Worm (Caenorhabditis elegans) whole organism, young adult: ENCODE data around the gene sru-1.
A peak's percentile ranks its signal among the peaks of the same experiment; 100 is the strongest.

ENCODE experiments used
- B0336.3 ChIP-seq: fragments of 200-800 bp; sonication (Bioruptor generic); IDR thresholded peaks from 2 replicates; pipeline ENCODE4 v1.3.6; 2022; ENCODE audit warnings: missing genetic modification characterization, missing compliant biosample characterization
- C17E4.6 ChIP-seq: fragments of 200-800 bp; sonication (Bioruptor generic); IDR thresholded peaks from 2 replicates; pipeline ENCODE4 v1.3.6; 2022; ENCODE audit warnings: missing genetic modification reagents, missing genetic modification characterization, missing compliant biosample characterization
- F10E7.11 ChIP-seq: sonication (generic microtip); optimal IDR thresholded peaks from 2 replicates; lab custom pipeline; 2017; ENCODE audit warnings: mild to moderate bottlenecking, missing genetic modification characterization, moderate library complexity, missing compliant biosample characterization
- F23B12.7 ChIP-seq: sonication (generic microtip); optimal IDR thresholded peaks from 2 replicates; lab custom pipeline; 2017; ENCODE audit warnings: missing genetic modification characterization, mild to moderate bottlenecking, missing compliant biosample characterization, antibody characterized with exemption, moderate library complexity; ENCODE audit not compliant: insufficient read depth
- F33H1.4 ChIP-seq: fragments of 200-800 bp; sonication (Bioruptor generic); IDR thresholded peaks from 2 replicates; pipeline ENCODE4 v1.3.6; 2022; ENCODE audit warnings: missing genetic modification reagents, missing genetic modification characterization, missing compliant biosample characterization
- T07F8.4 ChIP-seq: sonication (generic microtip); optimal IDR thresholded peaks from 2 replicates; lab custom pipeline; 2016; ENCODE audit warnings: mild to moderate bottlenecking, missing genetic modification characterization, moderate library complexity, missing compliant biosample characterization
- Y95B8A.8 ChIP-seq: fragments of 200-800 bp; sonication (Bioruptor generic); IDR thresholded peaks from 2 replicates; pipeline ENCODE4 v1.3.6; 2022; ENCODE audit warnings: missing genetic modification reagents, missing genetic modification characterization, missing compliant biosample characterization
- ZK185.1 ChIP-seq: sonication (generic microtip); optimal IDR thresholded peaks from 2 replicates; lab custom pipeline; 2016; ENCODE audit warnings: mild to moderate bottlenecking, missing genetic modification characterization, missing compliant biosample characterization; ENCODE audit not compliant: poor library complexity, severe bottlenecking
- aptf-2 ChIP-seq: fragments of 200-800 bp; sonication (Bioruptor generic); conservative IDR thresholded peaks from 2 replicates; pipeline ENCODE4 v1.3.6; 2022; ENCODE audit warnings: missing genetic modification reagents, missing genetic modification characterization, missing compliant biosample characterization
- aptf-3 ChIP-seq: fragments of 200-800 bp; sonication (Bioruptor generic); IDR thresholded peaks from 2 replicates; pipeline ENCODE4 v1.3.6; 2022; ENCODE audit warnings: missing genetic modification characterization, missing compliant biosample characterization
- atf-7 ChIP-seq: sonication (generic microtip); optimal IDR thresholded peaks from 2 replicates; lab custom pipeline; 2017; ENCODE audit warnings: mild to moderate bottlenecking, missing genetic modification characterization, missing compliant biosample characterization
- attf-3 ChIP-seq: fragments of 200-800 bp; sonication (Bioruptor generic); conservative IDR thresholded peaks from 2 replicates; pipeline ENCODE4 v1.3.6; 2022; ENCODE audit warnings: missing genetic modification reagents, missing genetic modification characterization, missing compliant biosample characterization
- ccch-3 ChIP-seq: fragments of 200-800 bp; sonication (Bioruptor generic); optimal IDR thresholded peaks from 2 replicates; lab custom pipeline; 2018; ENCODE audit warnings: mild to moderate bottlenecking, missing genetic modification characterization, missing compliant biosample characterization
- cebp-1 ChIP-seq, 2 experiments: fragments of 200-800 bp in 1 of 2; sonication (Bioruptor generic) in 1 of 2; sonication (generic microtip) in 1 of 2; IDR thresholded peaks in 1 of 2; optimal IDR thresholded peaks in 1 of 2; 2 replicates each; pipeline versions ENCODE4 v1.3.6 to Lab custom; 2017 to 2022; ENCODE audit warnings: missing compliant biosample characterization in 2 of 2, missing genetic modification characterization in 2 of 2, mild to moderate bottlenecking in 1 of 2, missing genetic modification reagents in 1 of 2, moderate library complexity in 1 of 2
- ceh-100 ChIP-seq: fragments of 200-800 bp; sonication (Bioruptor generic); IDR thresholded peaks from 2 replicates; pipeline ENCODE4 v1.3.6; 2022; ENCODE audit warnings: missing genetic modification reagents, missing genetic modification characterization, missing compliant biosample characterization
- ceh-58 ChIP-seq: fragments of 200-800 bp; sonication (Bioruptor generic); IDR thresholded peaks from 2 replicates; pipeline ENCODE4 v1.3.6; 2022; ENCODE audit warnings: missing genetic modification characterization, missing compliant biosample characterization
- dpl-1 ChIP-seq: fragments of 150-350 bp; optimal IDR thresholded peaks from 2 replicates; lab custom pipeline; 2014; ENCODE audit warnings: missing biosample characterization, missing genetic modification reagents, missing genetic modification characterization
- efl-1 ChIP-seq: fragments of 150-350 bp; optimal IDR thresholded peaks from 2 replicates; lab custom pipeline; 2014; ENCODE audit warnings: missing biosample characterization, missing genetic modification reagents, missing genetic modification characterization
- egl-18 ChIP-seq: fragments of 200-800 bp; sonication (Bioruptor generic); IDR thresholded peaks from 2 replicates; pipeline ENCODE4 v1.3.6; 2022; ENCODE audit warnings: missing genetic modification reagents, missing genetic modification characterization, missing compliant biosample characterization
- ets-4 ChIP-seq: fragments of 200-800 bp; sonication (Bioruptor generic); optimal IDR thresholded peaks from 2 replicates; lab custom pipeline; 2018; ENCODE audit warnings: mild to moderate bottlenecking, missing genetic modification characterization, missing compliant biosample characterization
- hmg-1.2 ChIP-seq: fragments of 200-800 bp; sonication (Bioruptor generic); IDR thresholded peaks from 2 replicates; pipeline ENCODE4 v1.3.6; 2022; ENCODE audit warnings: missing genetic modification reagents, missing genetic modification characterization, missing compliant biosample characterization
- lag-1 ChIP-seq: fragments of 200-800 bp; sonication (Bioruptor generic); IDR thresholded peaks from 2 replicates; pipeline ENCODE4 v1.3.6; 2022; ENCODE audit warnings: missing genetic modification reagents, missing genetic modification characterization, missing compliant biosample characterization
- lin-35 ChIP-seq, 3 experiments: fragments of 150-350 bp in 2 of 3; sonication (generic microtip) in 1 of 3; optimal IDR thresholded peaks; 2 replicates each; lab custom pipeline; 2014 to 2018; ENCODE audit warnings: missing biosample characterization in 3 of 3, missing genetic modification characterization in 3 of 3, missing genetic modification reagents in 3 of 3
- lin-54 ChIP-seq: fragments of 200-800 bp; sonication (Bioruptor generic); optimal IDR thresholded peaks from 2 replicates; lab custom pipeline; 2018; ENCODE audit warnings: mild to moderate bottlenecking, missing genetic modification characterization, missing compliant biosample characterization
- lsl-1 ChIP-seq: fragments of 200-800 bp; sonication (Bioruptor generic); optimal IDR thresholded peaks from 2 replicates; lab custom pipeline; 2018; ENCODE audit warnings: mild to moderate bottlenecking, missing genetic modification characterization, moderate library complexity, missing compliant biosample characterization
- lsy-27 ChIP-seq: sonication (generic microtip); optimal IDR thresholded peaks from 2 replicates; lab custom pipeline; 2017; ENCODE audit warnings: missing genetic modification characterization, mild to moderate bottlenecking, missing compliant biosample characterization, antibody characterized with exemption, missing genotype, borderline replicate concordance; ENCODE audit not compliant: insufficient read depth
- nfyb-1 ChIP-seq: fragments of 200-800 bp; sonication (Bioruptor generic); IDR thresholded peaks from 2 replicates; pipeline ENCODE4 v1.3.6; 2022; ENCODE audit warnings: missing genetic modification reagents, missing genetic modification characterization, missing compliant biosample characterization
- nhr-120 ChIP-seq: fragments of 200-800 bp; sonication (Bioruptor generic); IDR thresholded peaks from 2 replicates; pipeline ENCODE4 v1.3.6; 2022; ENCODE audit warnings: missing genetic modification characterization, missing compliant biosample characterization
- nhr-27 ChIP-seq: fragments of 200-800 bp; sonication (Bioruptor generic); optimal IDR thresholded peaks from 2 replicates; lab custom pipeline; 2018; ENCODE audit warnings: mild to moderate bottlenecking, missing genetic modification characterization, moderate library complexity, missing compliant biosample characterization
- nhr-90 ChIP-seq: sonication (generic microtip); optimal IDR thresholded peaks from 2 replicates; lab custom pipeline; 2016; ENCODE audit warnings: missing genotype, mild to moderate bottlenecking, missing genetic modification characterization, missing compliant biosample characterization
- repo-1 ChIP-seq: sonication (generic microtip); optimal IDR thresholded peaks from 2 replicates; lab custom pipeline; 2017; ENCODE audit warnings: mild to moderate bottlenecking, missing genetic modification characterization, missing compliant biosample characterization
- snpc-3.4 ChIP-seq: sonication (generic microtip); optimal IDR thresholded peaks from 2 replicates; lab custom pipeline; 2017; ENCODE audit warnings: missing genetic modification characterization, mild to moderate bottlenecking, missing compliant biosample characterization, antibody characterized with exemption, moderate library complexity, missing genotype, missing genetic modification reagents
- snpc-4 ChIP-seq, 5 experiments: fragments of 150-350 bp in 1 of 5; sonication (generic microtip) in 4 of 5; optimal IDR thresholded peaks; 2 replicates each; lab custom pipeline; 2014 to 2018; ENCODE audit warnings: missing genetic modification characterization in 5 of 5, missing biosample characterization in 3 of 5, antibody characterized with exemption in 2 of 5, mild to moderate bottlenecking in 2 of 5, missing compliant biosample characterization in 2 of 5, missing genotype in 2 of 5, moderate library complexity in 2 of 5, missing genetic modification reagents in 1 of 5
- tlf-1 ChIP-seq: fragments of 200-800 bp; sonication (Bioruptor generic); optimal IDR thresholded peaks from 2 replicates; lab custom pipeline; 2018; ENCODE audit warnings: mild to moderate bottlenecking, missing genetic modification characterization, missing compliant biosample characterization
- unc-62 ChIP-seq: fragments of 150-350 bp; optimal IDR thresholded peaks from 2 replicates; lab custom pipeline; 2014; ENCODE audit warnings: missing biosample characterization, missing genetic modification reagents, missing genetic modification characterization
- xnd-1 ChIP-seq: sonication (generic microtip); optimal IDR thresholded peaks from 2 replicates; lab custom pipeline; 2016; ENCODE audit warnings: missing genotype, missing genetic modification reagents, missing genetic modification characterization, missing compliant biosample characterization
- zim-3 ChIP-seq: sonication (generic microtip); optimal IDR thresholded peaks from 2 replicates; lab custom pipeline; 2017; ENCODE audit warnings: mild to moderate bottlenecking, missing genetic modification characterization, moderate library complexity, missing compliant biosample characterization
- ztf-18 ChIP-seq: sonication (generic microtip); optimal IDR thresholded peaks from 2 replicates; lab custom pipeline; 2016; ENCODE audit warnings: missing genotype, mild to moderate bottlenecking, missing genetic modification characterization, missing compliant biosample characterization
- ztf-28 ChIP-seq: fragments of 200-800 bp; sonication (Bioruptor generic); IDR thresholded peaks from 2 replicates; pipeline ENCODE4 v1.3.6; 2022; ENCODE audit warnings: missing genetic modification reagents, missing genetic modification characterization, missing compliant biosample characterization
- ztf-3 ChIP-seq: fragments of 200-800 bp; sonication (Bioruptor generic); optimal IDR thresholded peaks from 2 replicates; lab custom pipeline; 2018; ENCODE audit warnings: mild to moderate bottlenecking, missing genetic modification characterization, missing compliant biosample characterization

sru-1 gene

ce11 chrIV:9523139-9523538 lies 34.7 kb downstream of the sru-1 start:
- no peak for TF ChIP-seq F10E7.11
- no peak for TF ChIP-seq nhr-90 (tag; lab: Kevin White, UChicago)
- TF ChIP-seq egl-18 (GFP tag; lab: Robert Waterston, UW): no peak
- no peak for TF ChIP-seq F33H1.4 (GFP tag; lab: Robert Waterston, UW)
- no peak for TF ChIP-seq lsy-27 (tag; lab: Kevin White, UChicago)
- no peak for TF ChIP-seq xnd-1
- no peak for TF ChIP-seq C17E4.6 (GFP tag; lab: Robert Waterston, UW)
- TF ChIP-seq zim-3: no peak
- no peak for TF ChIP-seq ccch-3 (GFP tag; lab: Kevin White, UChicago)
- no peak for TF ChIP-seq nfyb-1
- no peak for TF ChIP-seq F23B12.7 (tag; lab: Kevin White, UChicago)
- no peak for TF ChIP-seq lsl-1 (GFP tag; lab: Kevin White, UChicago)
- TF ChIP-seq, all 124 proteins: peak for 0

ce11 chrIV:9524849-9525460 lies 36.5 kb downstream of the sru-1 start, which contains the start of gene ndua-5:
ndua-5 (minus strand) TSS chrIV:9524899.
- TF ChIP-seq unc-62 (GFP tag; lab: Kevin White, UChicago): no peak
- TF ChIP-seq lag-1: no peak
- TF ChIP-seq dpl-1 (GFP tag; lab: Kevin White, UChicago): peak; percentile 53
- no peak for TF ChIP-seq nhr-120
- TF ChIP-seq tlf-1 (GFP tag; lab: Kevin White, UChicago): no peak
- no peak for TF ChIP-seq ceh-100
- peak; percentile 93 for TF ChIP-seq attf-3 (GFP tag; lab: Robert Waterston, UW)
- TF ChIP-seq ztf-3 (GFP tag; lab: Kevin White, UChicago): no peak
- TF ChIP-seq repo-1: no peak
- no peak for TF ChIP-seq snpc-4 (GFP tag; optimal IDR thresholded peaks at IDR 0.05; lab: Kevin White, UChicago)
- TF ChIP-seq snpc-4 (tag; optimal IDR thresholded peaks at IDR 0.05; lab: Kevin White, UChicago): peak in 2 of 4 experiments; percentile 10 to 62
- TF ChIP-seq cebp-1 (GFP tag; IDR thresholded peaks at IDR 0.05; lab: Robert Waterston, UW): no peak
- TF ChIP-seq cebp-1 (tag; optimal IDR thresholded peaks at IDR 0.05; lab: Kevin White, UChicago): no peak
- no peak for TF ChIP-seq ceh-58 (GFP tag; lab: Robert Waterston, UW)
- TF ChIP-seq ztf-18 (tag; lab: Kevin White, UChicago): no peak
- TF ChIP-seq Y95B8A.8: no peak
- TF ChIP-seq B0336.3 (GFP tag; lab: Robert Waterston, UW): no peak
- no peak for TF ChIP-seq aptf-2 (GFP tag; lab: Robert Waterston, UW)
- peak in 1 of 3 experiments; percentile 61 for TF ChIP-seq lin-35 (GFP tag; optimal IDR thresholded peaks at IDR 0.05; lab: Kevin White, UChicago)
- TF ChIP-seq ZK185.1 (tag; lab: Kevin White, UChicago): no peak
- TF ChIP-seq ets-4 (GFP tag; lab: Kevin White, UChicago): no peak
- no peak for TF ChIP-seq aptf-3 (GFP tag; lab: Robert Waterston, UW)
- no peak for TF ChIP-seq atf-7 (tag; lab: Kevin White, UChicago)
- peak; percentile 80 for TF ChIP-seq lin-54 (GFP tag; lab: Kevin White, UChicago)
- TF ChIP-seq efl-1 (GFP tag; lab: Kevin White, UChicago): peak; percentile 56
- TF ChIP-seq T07F8.4 (tag; lab: Kevin White, UChicago): no peak
- no peak for TF ChIP-seq ztf-28
- peak; percentile 81 for TF ChIP-seq hmg-1.2 (GFP tag; lab: Robert Waterston, UW)
- no peak for TF ChIP-seq snpc-3.4
- TF ChIP-seq nhr-27 (tag; lab: Kevin White, UChicago): no peak
